Worm (Caenorhabditis elegans): ENCODE data around the gene B0250.5.
A peak's percentile ranks its signal among the peaks of the same experiment; 100 is the strongest.

Gene B0250.5

DNA sequence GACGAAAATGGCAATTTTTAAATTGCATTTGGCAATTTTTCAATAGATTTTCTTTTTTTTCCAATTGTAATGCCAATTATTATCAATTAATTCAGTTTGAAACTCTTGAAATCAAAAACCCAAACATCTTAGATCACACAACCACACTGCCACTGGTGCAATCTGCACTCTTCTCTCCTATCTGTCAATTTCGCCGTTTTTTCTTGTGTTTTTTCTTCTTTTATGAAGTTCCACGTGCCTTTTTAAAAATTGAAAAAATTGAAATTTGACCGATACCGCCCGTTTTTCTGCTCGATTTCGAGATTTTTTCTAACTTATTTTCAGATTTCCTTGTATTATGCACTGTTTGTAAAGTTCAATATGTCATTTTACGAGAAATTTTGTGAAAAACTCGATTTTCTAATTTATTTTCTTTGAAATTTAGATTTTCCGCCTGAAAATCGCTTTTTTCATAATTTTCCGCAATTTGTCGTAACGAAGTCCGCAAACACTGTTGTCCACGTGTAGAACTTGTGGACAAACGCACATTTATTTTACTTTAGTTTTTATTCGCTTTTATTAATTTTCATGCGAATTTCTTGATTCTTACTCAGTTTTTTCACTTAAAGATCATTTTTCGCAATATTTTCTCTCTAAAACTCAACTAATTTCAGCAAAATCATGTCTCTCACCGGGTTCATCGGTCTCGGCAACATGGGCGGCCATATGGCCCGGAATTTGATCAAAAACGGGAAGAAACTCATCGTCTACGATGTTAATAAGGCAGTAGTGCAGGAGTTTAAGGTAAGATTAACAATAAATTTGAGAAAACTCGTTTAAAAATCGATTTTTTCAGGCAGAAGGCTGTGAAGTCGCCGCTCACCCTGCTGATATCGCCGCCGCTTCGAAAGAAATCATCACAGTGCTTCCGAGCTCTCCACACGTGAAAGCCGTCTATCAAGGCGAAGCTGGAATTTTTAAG, at the start of gene B0250.5:
Gene B0250.5 (plus strand): TSS at position 654 of the 961 bp plus-strand sequence.
- TF ChIP-seq mep-1 (tag; optimal IDR thresholded peaks at IDR 0.05) (peak; percentile 16), tbx-8 (GFP tag; optimal IDR thresholded peaks at IDR 0.05) (no peak), ceh-39 (tag; optimal IDR thresholded peaks at IDR 0.05) (no peak), bed-3 (GFP tag; optimal IDR thresholded peaks at IDR 0.05) (no peak), ces-1 (GFP tag; optimal IDR thresholded peaks at IDR 0.05) (peak; percentile 22)

DNA sequence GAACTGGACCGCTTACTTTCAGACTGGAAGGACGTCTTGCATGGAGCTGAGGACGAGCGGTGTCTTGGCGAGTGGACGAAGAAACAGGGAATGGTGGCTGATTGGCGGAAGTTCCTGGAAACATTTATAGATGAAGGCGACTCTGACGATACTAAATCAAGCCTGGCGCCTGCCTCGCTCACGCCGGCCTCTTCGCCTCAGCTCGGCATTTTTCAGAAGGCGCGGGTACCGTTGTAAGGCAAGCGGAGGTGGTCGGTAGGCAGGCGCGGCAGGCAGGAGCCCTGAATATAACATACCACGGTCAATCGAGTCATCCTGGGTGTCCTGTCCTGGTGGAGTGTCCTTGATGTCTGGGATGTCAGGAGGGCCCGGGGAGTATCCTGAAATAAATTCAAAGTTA, 47.8 kb upstream of the B0250.5 start:
- no peak for TF ChIP-seq ces-1 (GFP tag; optimal IDR thresholded peaks at IDR 0.05)

- TF ChIP-seq ceh-39 (tag; optimal IDR thresholded peaks at IDR 0.05) (no peak), unc-120 (tag; optimal IDR thresholded peaks at IDR 0.05; ENCODE audit: poor library complexity, severe bottlenecking) (peak; percentile 56), unc-62 (GFP tag; optimal IDR thresholded peaks at IDR 0.05) (peak; percentile 11), hlh-1 (tag; optimal IDR thresholded peaks at IDR 0.05) (peak; percentile 96)
Measured at ce11 chrV:20451793-20452192, 41.9 kb upstream of the B0250.5 start.

ce11 chrV:20453084-20453483, 40.6 kb upstream of the B0250.5 start, which contains the start of gene F48F5.6:
Gene F48F5.6, minus strand, starts transcription at chrV:20453184.
- TF ChIP-seq flh-1 (GFP tag; optimal IDR thresholded peaks at IDR 0.05): no peak
- TF ChIP-seq ham-2 (GFP tag; optimal IDR thresholded peaks at IDR 0.05): no peak
- TF ChIP-seq sem-2 (GFP tag; optimal IDR thresholded peaks at IDR 0.05): no peak
- TF ChIP-seq tbx-8 (GFP tag; optimal IDR thresholded peaks at IDR 0.05): no peak
- no peak for TF ChIP-seq ceh-43 (GFP tag; optimal IDR thresholded peaks at IDR 0.05)
- no peak for TF ChIP-seq nhr-2 (tag; optimal IDR thresholded peaks at IDR 0.05)
- TF ChIP-seq nhr-28 (tag; optimal IDR thresholded peaks at IDR 0.05): no peak
- no peak for TF ChIP-seq lin-13 (tag; optimal IDR thresholded peaks at IDR 0.05)
- TF ChIP-seq unc-39 (tag; optimal IDR thresholded peaks at IDR 0.05): no peak
- no peak for TF ChIP-seq blmp-1 (tag; optimal IDR thresholded peaks at IDR 0.05)
- TF ChIP-seq mls-2 (tag; optimal IDR thresholded peaks at IDR 0.05): no peak
- no peak for TF ChIP-seq ces-1 (GFP tag; optimal IDR thresholded peaks at IDR 0.05)
- no peak for TF ChIP-seq mab-5 (tag; optimal IDR thresholded peaks at IDR 0.05)
- TF ChIP-seq unc-120 (tag; optimal IDR thresholded peaks at IDR 0.05; ENCODE audit: poor library complexity, severe bottlenecking): no peak
- TF ChIP-seq nhr-76 (tag; optimal IDR thresholded peaks at IDR 0.05): no peak

DNA sequence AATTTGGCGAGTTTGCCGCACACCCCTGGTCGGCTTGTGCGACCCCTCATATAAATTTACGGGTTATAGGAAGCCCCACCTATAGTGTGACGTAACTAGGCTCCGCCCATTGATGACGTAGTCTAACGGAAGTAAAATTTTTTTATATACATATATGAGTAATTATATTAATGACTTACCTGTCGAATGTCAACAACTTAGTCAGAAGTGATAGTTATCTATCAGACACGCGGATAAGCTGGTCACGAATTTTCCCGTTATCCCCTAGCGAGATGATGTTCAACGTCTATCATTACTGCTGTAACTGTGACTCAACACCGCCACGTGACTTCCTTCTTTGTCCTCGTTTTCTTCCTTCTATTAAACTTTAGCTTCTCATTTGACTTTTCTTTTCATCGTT, 39.9 kb upstream of the B0250.5 start, which contains the start of gene srd-70:
Gene srd-70 (plus strand): TSS at position 301 of the 400 bp plus-strand sequence.
- TF ChIP-seq cnd-1 (tag; optimal IDR thresholded peaks at IDR 0.05) (no peak), bed-3 (GFP tag; optimal IDR thresholded peaks at IDR 0.05) (no peak), M03D4.4 (tag; optimal IDR thresholded peaks at IDR 0.05) (no peak), elt-3 (tag; optimal IDR thresholded peaks at IDR 0.05) (no peak), blmp-1 (tag; optimal IDR thresholded peaks at IDR 0.05) (no peak), ceh-83 (GFP tag; optimal IDR thresholded peaks at IDR 0.05) (no peak), sem-2 (GFP tag; optimal IDR thresholded peaks at IDR 0.05) (no peak), nhr-28 (tag; optimal IDR thresholded peaks at IDR 0.05) (no peak), lsy-2 (tag; optimal IDR thresholded peaks at IDR 0.05) (no peak), unc-39 (tag; optimal IDR thresholded peaks at IDR 0.05) (no peak)

ce11 chrV:20455637-20456036, 38.1 kb upstream of the B0250.5 start:
- no peak for TF ChIP-seq cnd-1 (tag; optimal IDR thresholded peaks at IDR 0.05)
- peak; percentile 1 for TF ChIP-seq sptf-1 (tag; optimal IDR thresholded peaks at IDR 0.05)
- TF ChIP-seq ceh-83 (GFP tag; optimal IDR thresholded peaks at IDR 0.05): no peak
- TF ChIP-seq lin-13 (tag; optimal IDR thresholded peaks at IDR 0.05): peak; percentile 42
- TF ChIP-seq nhr-28 (tag; optimal IDR thresholded peaks at IDR 0.05): no peak
- TF ChIP-seq unc-120 (tag; optimal IDR thresholded peaks at IDR 0.05; ENCODE audit: poor library complexity, severe bottlenecking): peak; percentile 5
- TF ChIP-seq drap-1 (GFP tag; optimal IDR thresholded peaks at IDR 0.05): peak; percentile 83
